Worm (Caenorhabditis elegans): ENCODE data around the gene F07C3.2.

Gene F07C3.2

ce11 chrV:9273587-9273986, 47.7 kb downstream of the F07C3.2 start:
- TF ChIP-seq sptf-1 (tag; optimal IDR thresholded peaks at IDR 0.05) (peak; percentile 65), elt-3 (tag; optimal IDR thresholded peaks at IDR 0.05) (no peak), drap-1 (GFP tag; optimal IDR thresholded peaks at IDR 0.05) (no peak), nhr-12 (tag; optimal IDR thresholded peaks at IDR 0.05) (no peak), unc-62 (GFP tag; optimal IDR thresholded peaks at IDR 0.05) (peak; percentile 42), flh-1 (GFP tag; optimal IDR thresholded peaks at IDR 0.05) (no peak), M03D4.4 (tag; optimal IDR thresholded peaks at IDR 0.05) (peak; percentile 40), mls-2 (tag; optimal IDR thresholded peaks at IDR 0.05) (peak; percentile 72), ham-2 (GFP tag; optimal IDR thresholded peaks at IDR 0.05) (no peak), unc-39 (tag; optimal IDR thresholded peaks at IDR 0.05) (no peak), pha-4 (tag; optimal IDR thresholded peaks at IDR 0.05) (peak; percentile 10), snpc-4 (tag; optimal IDR thresholded peaks at IDR 0.05) (no peak), blmp-1 (tag; optimal IDR thresholded peaks at IDR 0.05) (no peak), nhr-237 (tag; optimal IDR thresholded peaks at IDR 0.05) (peak; percentile 44), nhr-2 (tag; optimal IDR thresholded peaks at IDR 0.05) (no peak), cnd-1 (tag; optimal IDR thresholded peaks at IDR 0.05) (no peak), zip-8 (tag; optimal IDR thresholded peaks at IDR 0.05) (no peak), nhr-28 (tag; optimal IDR thresholded peaks at IDR 0.05) (no peak), mep-1 (tag; optimal IDR thresholded peaks at IDR 0.05) (peak; percentile 52), tbx-8 (GFP tag; optimal IDR thresholded peaks at IDR 0.05) (no peak), elt-1 (tag; optimal IDR thresholded peaks at IDR 0.05; ENCODE audit: borderline replicate concordance, insufficient read depth) (no peak), ceh-43 (GFP tag; optimal IDR thresholded peaks at IDR 0.05) (no peak), ceh-83 (GFP tag; optimal IDR thresholded peaks at IDR 0.05) (peak; percentile 17), ces-1 (GFP tag; optimal IDR thresholded peaks at IDR 0.05) (peak; percentile 47), lin-32 (GFP tag; optimal IDR thresholded peaks at IDR 0.05) (no peak), hlh-1 (tag; optimal IDR thresholded peaks at IDR 0.05) (peak; percentile 67), unc-120 (tag; optimal IDR thresholded peaks at IDR 0.05; ENCODE audit: poor library complexity, severe bottlenecking) (peak; percentile 49), bed-3 (GFP tag; optimal IDR thresholded peaks at IDR 0.05) (no peak), sem-2 (GFP tag; optimal IDR thresholded peaks at IDR 0.05) (no peak), lin-13 (tag; optimal IDR thresholded peaks at IDR 0.05) (no peak), mab-5 (tag; optimal IDR thresholded peaks at IDR 0.05) (no peak), lsy-2 (tag; optimal IDR thresholded peaks at IDR 0.05) (peak; percentile 7), ztf-11 (tag; optimal IDR thresholded peaks at IDR 0.05) (no peak), nhr-76 (tag; optimal IDR thresholded peaks at IDR 0.05) (no peak), ceh-39 (tag; optimal IDR thresholded peaks at IDR 0.05) (no peak)

ce11 chrV:9274127-9275042, 48.5 kb downstream of the F07C3.2 start:
- TF ChIP-seq unc-39 (tag; optimal IDR thresholded peaks at IDR 0.05) (no peak), mab-5 (tag; optimal IDR thresholded peaks at IDR 0.05) (peak; percentile 14), unc-62 (GFP tag; optimal IDR thresholded peaks at IDR 0.05) (peak; percentile 63), nhr-28 (tag; optimal IDR thresholded peaks at IDR 0.05) (no peak), unc-120 (tag; optimal IDR thresholded peaks at IDR 0.05; ENCODE audit: poor library complexity, severe bottlenecking) (peak; percentile 5), bed-3 (GFP tag; optimal IDR thresholded peaks at IDR 0.05) (no peak), ces-1 (GFP tag; optimal IDR thresholded peaks at IDR 0.05) (no peak)
